Fruit fly (Drosophila melanogaster) whole organism, embryonic: ENCODE measurements around the gene Catsup.
A peak's percentile ranks its signal among the peaks of the same experiment; 100 is the strongest.

Source experiments
- Abd-B ChIP-seq: fragments of 200-800 bp; sonication (Bioruptor generic); optimal IDR thresholded peaks from 2 replicates; lab custom pipeline; 2018; ENCODE audit warnings: missing biosample characterization, mild to moderate bottlenecking, missing genetic modification characterization, moderate library complexity
- CG10959 ChIP-seq: fragments of 200-800 bp; sonication (Bioruptor generic); IDR thresholded peaks from 2 replicates; pipeline ENCODE4 v1.3.6; 2022; ENCODE audit warnings: missing biosample characterization, missing genetic modification characterization
- CG12219 ChIP-seq: fragments of 200-800 bp; sonication (Bioruptor generic); optimal IDR thresholded peaks from 3 replicates; lab custom pipeline; 2018; ENCODE audit warnings: missing biosample characterization, mild to moderate bottlenecking, missing genetic modification characterization
- CG13775 ChIP-seq: fragments of 200-800 bp; sonication (Bioruptor generic); optimal IDR thresholded peaks from 3 replicates; lab custom pipeline; 2017; ENCODE audit warnings: missing biosample characterization, mild to moderate bottlenecking, missing genetic modification characterization
- CG14710 ChIP-seq: fragments of 200-800 bp; sonication (Bioruptor generic); optimal IDR thresholded peaks from 3 replicates; lab custom pipeline; 2019; ENCODE audit warnings: missing biosample characterization, mild to moderate bottlenecking, missing genetic modification characterization, moderate library complexity
- CG15073 ChIP-seq: fragments of 200-800 bp; sonication (Bioruptor generic); optimal IDR thresholded peaks from 2 replicates; lab custom pipeline; 2016; ENCODE audit warnings: missing biosample characterization, missing genetic modification characterization
- CG17361 ChIP-seq: fragments of 200-800 bp; sonication (Bioruptor generic); IDR thresholded peaks from 3 replicates; pipeline ENCODE4 v1.3.6; 2022; ENCODE audit warnings: missing biosample characterization, missing genetic modification characterization
- CG18262 ChIP-seq: fragments of 200-800 bp; optimal IDR thresholded peaks from 3 replicates; lab custom pipeline; 2019; ENCODE audit warnings: missing biosample characterization, mild to moderate bottlenecking, missing genetic modification characterization, moderate library complexity
- CG18476 ChIP-seq: fragments of 200-800 bp; sonication (Bioruptor generic); optimal IDR thresholded peaks from 2 replicates; lab custom pipeline; 2016; ENCODE audit warnings: missing biosample characterization, mild to moderate bottlenecking, missing genetic modification characterization
- CG2712 ChIP-seq: fragments of 200-800 bp; optimal IDR thresholded peaks from 3 replicates; lab custom pipeline; 2019; ENCODE audit warnings: missing biosample characterization, mild to moderate bottlenecking, missing genetic modification characterization, moderate library complexity
- CG30020 ChIP-seq: fragments of 200-800 bp; optimal IDR thresholded peaks from 2 replicates; lab custom pipeline; 2019; ENCODE audit warnings: missing biosample characterization, mild to moderate bottlenecking, missing genetic modification characterization, moderate library complexity
- CG32772 ChIP-seq: fragments of 200-800 bp; sonication (Bioruptor generic); IDR thresholded peaks from 2 replicates; pipeline ENCODE4 v1.3.6; 2022; ENCODE audit warnings: missing biosample characterization, missing genetic modification characterization
- CG3281 ChIP-seq: fragments of 200-800 bp; sonication (Bioruptor generic); optimal IDR thresholded peaks from 3 replicates; lab custom pipeline; 2017; ENCODE audit warnings: missing biosample characterization, mild to moderate bottlenecking, missing genetic modification characterization
- CG3838 ChIP-seq: fragments of 200-800 bp; sonication (Bioruptor generic); optimal IDR thresholded peaks from 3 replicates; lab custom pipeline; 2016; ENCODE audit warnings: missing biosample characterization, missing genetic modification characterization
- CG4820 ChIP-seq: fragments of 200-800 bp; sonication (Bioruptor generic); optimal IDR thresholded peaks from 3 replicates; lab custom pipeline; 2016; ENCODE audit warnings: missing biosample characterization, missing genetic modification characterization
- CG7271 ChIP-seq: fragments of 200-800 bp; sonication (Bioruptor generic); optimal IDR thresholded peaks from 2 replicates; lab custom pipeline; 2018; ENCODE audit warnings: missing biosample characterization, mild to moderate bottlenecking, missing genetic modification characterization, moderate library complexity
- CG7928 ChIP-seq: fragments of 200-800 bp; sonication (Bioruptor generic); optimal IDR thresholded peaks from 2 replicates; lab custom pipeline; 2017; ENCODE audit warnings: missing biosample characterization, mild to moderate bottlenecking, missing genetic modification characterization
- CG7987 ChIP-seq: fragments of 200-800 bp; sonication (Bioruptor generic); optimal IDR thresholded peaks from 2 replicates; lab custom pipeline; 2018; ENCODE audit warnings: missing biosample characterization, mild to moderate bottlenecking, missing genetic modification characterization, moderate library complexity
- CG8281 ChIP-seq: fragments of 200-800 bp; sonication (Bioruptor generic); optimal IDR thresholded peaks from 2 replicates; lab custom pipeline; 2018; ENCODE audit warnings: missing biosample characterization, mild to moderate bottlenecking, missing genetic modification characterization, moderate library complexity
- CG9609 ChIP-seq: fragments of 200-800 bp; sonication (Bioruptor generic); optimal IDR thresholded peaks from 3 replicates; lab custom pipeline; 2016; ENCODE audit warnings: missing biosample characterization, missing genetic modification characterization
- CG9876 ChIP-seq: fragments of 200-800 bp; sonication (Bioruptor generic); optimal IDR thresholded peaks from 2 replicates; lab custom pipeline; 2016; ENCODE audit warnings: missing biosample characterization, missing genetic modification characterization
- D19A ChIP-seq: fragments of 200-800 bp; optimal IDR thresholded peaks from 3 replicates; lab custom pipeline; 2019; ENCODE audit warnings: missing biosample characterization, mild to moderate bottlenecking, missing genetic modification characterization, moderate library complexity
- Dfd ChIP-seq, 2 experiments: fragments of >200 bp; optimal IDR thresholded peaks; 2 replicates each; lab custom pipeline; 2017; ENCODE audit warnings: missing biosample characterization in 2 of 2, missing genetic modification characterization in 2 of 2
- H15 ChIP-seq: fragments of 200-800 bp; sonication (Bioruptor generic); IDR thresholded peaks from 3 replicates; pipeline ENCODE4 v1.3.6; 2022; ENCODE audit warnings: missing biosample characterization, missing genetic modification characterization
- HLH3B ChIP-seq: fragments of 200-800 bp; sonication (Bioruptor generic); IDR thresholded peaks from 2 replicates; pipeline ENCODE4 v1.3.6; 2022; ENCODE audit warnings: missing biosample characterization, missing genetic modification characterization
- HmgD ChIP-seq: fragments of 200-800 bp; sonication (Bioruptor generic); optimal IDR thresholded peaks from 3 replicates; lab custom pipeline; 2016; ENCODE audit warnings: missing biosample characterization, missing genetic modification characterization
- Hr51 ChIP-seq, 2 experiments: fragments of 200-800 bp; sonication (Bioruptor generic); optimal IDR thresholded peaks; 2 replicates in 1 of 2; 3 replicates in 1 of 2; lab custom pipeline; 2016 to 2018; ENCODE audit warnings: missing biosample characterization in 2 of 2, missing genetic modification characterization in 2 of 2, mild to moderate bottlenecking in 1 of 2, moderate library complexity in 1 of 2
- Lhr ChIP-seq: fragments of 200-800 bp; sonication (Bioruptor generic); optimal IDR thresholded peaks from 3 replicates; lab custom pipeline; 2017; ENCODE audit warnings: mild to moderate bottlenecking, missing biosample characterization, missing genetic modification reagents, missing genetic modification characterization
- Pdp1 ChIP-seq, 2 experiments: fragments of 200-800 bp; sonication (Bioruptor generic); optimal IDR thresholded peaks; 3 replicates each; lab custom pipeline; 2016; ENCODE audit warnings: missing biosample characterization in 2 of 2, missing genetic modification characterization in 2 of 2, mild to moderate bottlenecking in 1 of 2, moderate library complexity in 1 of 2
- Rx ChIP-seq: fragments of 200-800 bp; sonication (Bioruptor generic); IDR thresholded peaks from 2 replicates; pipeline ENCODE4 v1.3.6; 2022; ENCODE audit warnings: missing biosample characterization, missing genetic modification characterization
- amos ChIP-seq: fragments of 200-800 bp; sonication (Bioruptor generic); IDR thresholded peaks from 2 replicates; pipeline ENCODE4 v1.3.6; 2022; ENCODE audit warnings: missing biosample characterization, missing genetic modification characterization; ENCODE audit not compliant: partially characterized antibody
- ara ChIP-seq: fragments of 200-800 bp; sonication (Bioruptor generic); IDR thresholded peaks from 2 replicates; pipeline ENCODE4 v1.3.6; 2022; ENCODE audit warnings: missing biosample characterization, missing genetic modification characterization
- bab2 ChIP-seq: fragments of 200-800 bp; sonication (Bioruptor generic); optimal IDR thresholded peaks from 2 replicates; lab custom pipeline; 2016; ENCODE audit warnings: missing biosample characterization, missing genetic modification characterization
- chm ChIP-seq: fragments of 200-800 bp; sonication (Bioruptor generic); IDR thresholded peaks from 2 replicates; pipeline ENCODE4 v1.3.6; 2022; ENCODE audit warnings: missing biosample characterization, missing genetic modification characterization
- dan ChIP-seq: fragments of 200-800 bp; sonication (Bioruptor generic); IDR thresholded peaks from 2 replicates; pipeline ENCODE4 v1.3.6; 2022; ENCODE audit warnings: missing biosample characterization, missing genetic modification characterization
- dmrt11E ChIP-seq: fragments of 200-800 bp; sonication (Bioruptor generic); optimal IDR thresholded peaks from 3 replicates; lab custom pipeline; 2018; ENCODE audit warnings: missing biosample characterization, mild to moderate bottlenecking, missing genetic modification characterization, moderate library complexity
- eve ChIP-seq, 2 experiments: fragments of >200 bp; optimal IDR thresholded peaks; 2 replicates each; lab custom pipeline; 2017; ENCODE audit warnings: missing biosample characterization in 2 of 2, missing genetic modification characterization in 2 of 2
- fd96Cb ChIP-seq: fragments of 200-800 bp; sonication (Bioruptor generic); optimal IDR thresholded peaks from 2 replicates; lab custom pipeline; 2018; ENCODE audit warnings: missing biosample characterization, mild to moderate bottlenecking, missing genetic modification characterization, moderate library complexity
- gcm2 ChIP-seq: fragments of 200-800 bp; sonication (Bioruptor generic); optimal IDR thresholded peaks from 2 replicates; lab custom pipeline; 2016; ENCODE audit warnings: missing biosample characterization, missing genetic modification characterization
- ken ChIP-seq: fragments of 200-800 bp; sonication (Bioruptor generic); IDR thresholded peaks from 3 replicates; pipeline ENCODE4 v1.3.6; 2022; ENCODE audit warnings: missing biosample characterization, missing genetic modification characterization
- pan ChIP-seq, 4 experiments: fragments of >200 bp in 3 of 4; fragments of 200-800 bp in 1 of 4; sonication (Bioruptor generic) in 1 of 4; optimal IDR thresholded peaks in 3 of 4; IDR thresholded peaks in 1 of 4; 2 replicates each; pipeline versions ENCODE4 v1.3.6 to Lab custom; 2017 to 2022; ENCODE audit warnings: missing biosample characterization in 2 of 4, missing genetic modification characterization in 2 of 4, mixed read lengths in 1 of 4
- tgo ChIP-seq: fragments of 200-800 bp; sonication (Bioruptor generic); IDR thresholded peaks from 3 replicates; pipeline ENCODE4 v1.3.6; 2022; ENCODE audit warnings: missing biosample characterization, missing genetic modification characterization
- twi ChIP-seq: fragments of 200-800 bp; optimal IDR thresholded peaks from 2 replicates; lab custom pipeline; 2019; ENCODE audit warnings: missing biosample characterization, mild to moderate bottlenecking, missing genetic modification characterization, moderate library complexity
- unpg ChIP-seq: fragments of 200-800 bp; sonication (Bioruptor generic); optimal IDR thresholded peaks from 3 replicates; lab custom pipeline; 2018; ENCODE audit warnings: missing biosample characterization, mild to moderate bottlenecking, missing genetic modification characterization, moderate library complexity

Gene Catsup

DNA sequence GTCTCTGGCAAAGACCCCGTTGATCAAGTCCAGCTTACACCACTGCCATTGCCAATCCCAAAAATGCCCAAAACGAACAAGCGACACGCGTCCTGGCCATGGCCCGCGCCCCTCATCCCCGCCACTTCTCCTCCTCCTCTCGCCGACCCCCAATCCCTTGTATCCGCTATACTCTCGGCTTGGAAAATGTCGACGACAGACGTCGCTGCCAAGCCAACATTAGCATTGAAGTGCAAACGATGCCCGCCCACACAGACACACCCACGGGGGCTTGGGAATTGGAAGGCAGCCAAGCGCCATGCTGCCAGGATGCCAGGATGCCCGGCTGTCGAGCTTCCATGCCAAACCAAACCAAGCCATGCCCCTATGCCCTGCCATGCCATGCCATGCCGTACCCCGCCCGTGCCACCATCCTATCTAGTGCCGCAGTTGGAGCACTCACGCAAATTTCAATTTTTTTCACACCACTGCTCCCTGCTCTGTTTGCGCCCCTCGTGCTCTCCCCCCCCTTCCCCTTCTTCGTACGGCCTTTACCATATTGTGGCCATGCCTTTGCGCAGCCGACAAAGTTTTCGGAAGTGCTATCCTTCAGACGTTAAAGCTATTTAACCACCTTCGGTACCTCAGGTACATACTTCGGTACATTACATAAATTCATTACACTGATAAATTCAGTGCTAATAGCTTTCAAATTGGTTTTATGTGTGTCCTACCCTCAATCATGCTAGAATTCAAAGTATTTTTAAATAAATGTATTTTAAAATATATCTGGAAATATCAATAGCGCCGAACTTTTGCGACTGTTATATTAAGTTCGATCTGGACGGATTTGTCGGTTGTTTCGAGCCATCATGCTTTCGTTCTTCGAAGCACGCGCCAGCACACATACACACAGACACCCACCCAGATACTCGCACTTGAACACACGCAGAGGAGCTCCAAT lies 20.1 kb upstream of the Catsup start (continued):
- peak; percentile 68; the same call in 1 of the 3 replicates for TF ChIP-seq ken (GFP tag; lab: Robert Waterston, UW)
- TF ChIP-seq CG7928 = peak; percentile 26
- TF ChIP-seq eve (GFP tag; optimal IDR thresholded peaks at IDR 0.05; lab: Kevin White, UChicago) = no peak
- TF ChIP-seq tgo (GFP tag; lab: Robert Waterston, UW) = peak; percentile 86
- TF ChIP-seq CG15073 (GFP tag; lab: Kevin White, UChicago) = peak; percentile 4
- TF ChIP-seq CG8281 (tag; lab: Kevin White, UChicago) = peak; percentile 39
- peak; percentile 78 for TF ChIP-seq unpg
- peak; percentile 39 for TF ChIP-seq bab2 (GFP tag; lab: Kevin White, UChicago)
- peak; percentile 73 for TF ChIP-seq CG3281 (GFP tag; lab: Kevin White, UChicago)
- TF ChIP-seq HLH3B (GFP tag; lab: Robert Waterston, UW) = peak; percentile 58; the same call in 1 of the 2 replicates
- peak; percentile 17; the same call in 1 of the 3 replicates for TF ChIP-seq H15 (GFP tag; lab: Robert Waterston, UW)
- peak; percentile 82 for TF ChIP-seq D19A (tag; lab: Kevin White, UChicago)
- TF ChIP-seq ara = peak; percentile 49; the same call in 1 of the 2 replicates
- TF ChIP-seq Rx (GFP tag; lab: Robert Waterston, UW) = no peak
- TF ChIP-seq CG9609 (GFP tag; lab: Kevin White, UChicago) = no peak
- TF ChIP-seq CG30020 (tag; lab: Kevin White, UChicago) = peak; percentile 45
- no peak for TF ChIP-seq pan (optimal IDR thresholded peaks at IDR 0.05; lab: Kevin White, UChicago)
- TF ChIP-seq pan (GFP tag; optimal IDR thresholded peaks at IDR 0.05 in 1 of 2, IDR thresholded peaks at IDR 0.05 in 1 of 2) = peak in 1 of 2 experiments; percentile 66
- TF ChIP-seq CG10959 (GFP tag; lab: Robert Waterston, UW) = no peak
- TF ChIP-seq, all 482 proteins: peak for 300

DNA sequence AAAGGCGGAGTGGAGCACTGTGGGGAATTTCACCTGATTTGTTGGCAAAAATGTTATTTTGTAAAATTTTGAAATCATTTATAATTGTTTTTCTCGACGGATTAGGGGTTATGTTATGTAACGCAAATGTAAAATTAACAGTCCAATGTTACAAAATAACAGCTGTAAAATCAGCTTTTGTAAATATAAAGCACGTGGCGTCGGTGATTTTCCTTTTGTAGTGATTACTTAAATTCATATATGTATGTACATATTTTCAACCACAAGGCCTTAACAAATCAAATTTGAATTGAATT lies 19.5 kb upstream of the Catsup start, which contains the start of gene CG15172:
Gene CG15172, plus strand, starts transcription at position 197 of the 296 bp plus-strand sequence.
- TF ChIP-seq Abd-B = no peak
- TF ChIP-seq CG12219 = no peak
- TF ChIP-seq Lhr (GFP tag; lab: Kevin White, UChicago) = no peak
- TF ChIP-seq twi = no peak
- TF ChIP-seq CG7987 (GFP tag; lab: Kevin White, UChicago) = no peak
- TF ChIP-seq CG13775 = no peak
- peak in 1 of 2 experiments; percentile 78 for TF ChIP-seq Pdp1 (GFP tag; optimal IDR thresholded peaks at IDR 0.05; lab: Kevin White, UChicago)

- TF ChIP-seq CG7987 (GFP tag; lab: Kevin White, UChicago) (peak; percentile 10), CG18262 (peak; percentile 73), gcm2 (GFP tag; lab: Kevin White, UChicago) (no peak), CG4820 (GFP tag; lab: Kevin White, UChicago) (peak; percentile 32), CG7271 (tag; lab: Kevin White, UChicago) (no peak), CG17361 (GFP tag; lab: Robert Waterston, UW) (peak; percentile 89), CG2712 (peak; percentile 78), CG9876 (no peak), CG32772 (GFP tag; lab: Robert Waterston, UW) (peak; percentile 50; the same call in 1 of the 2 replicates), Hr51 (GFP tag; optimal IDR thresholded peaks at IDR 0.05; lab: Kevin White, UChicago) (peak in 1 of 2 experiments; percentile 86), CG18476 (GFP tag; lab: Kevin White, UChicago) (peak; percentile 35), CG14710 (tag; lab: Kevin White, UChicago) (peak; percentile 41), chm (GFP tag; lab: Robert Waterston, UW) (0 out of 2 replicates have a peak, but pooled peaks have one; percentile 16), HmgD (no peak), amos (GFP tag; lab: Robert Waterston, UW) (no peak), dan (no peak), fd96Cb (tag; lab: Kevin White, UChicago) (peak; percentile 73), CG3838 (GFP tag; lab: Kevin White, UChicago) (no peak), Dfd (GFP tag; optimal IDR thresholded peaks at IDR 0.05; lab: Kevin White, UChicago) (no peak), dmrt11E (tag; lab: Kevin White, UChicago) (no peak)
These were observed 17.5 kb upstream of the Catsup start for dm6 chr2L:19023972-19024743.
